Fruit fly (Drosophila melanogaster): ENCODE results near the gene Acn.
A peak's percentile ranks its signal among the peaks of the same experiment; 100 is the strongest.

The Acn gene

DNA sequence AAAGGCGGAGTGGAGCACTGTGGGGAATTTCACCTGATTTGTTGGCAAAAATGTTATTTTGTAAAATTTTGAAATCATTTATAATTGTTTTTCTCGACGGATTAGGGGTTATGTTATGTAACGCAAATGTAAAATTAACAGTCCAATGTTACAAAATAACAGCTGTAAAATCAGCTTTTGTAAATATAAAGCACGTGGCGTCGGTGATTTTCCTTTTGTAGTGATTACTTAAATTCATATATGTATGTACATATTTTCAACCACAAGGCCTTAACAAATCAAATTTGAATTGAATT lies 23.0 kb upstream of the Acn start, which contains the start of gene CG15172:
Gene CG15172 (plus strand): TSS at position 197 of the 296 bp plus-strand sequence.
- no peak for TF ChIP-seq CG12768 (GFP tag; optimal IDR thresholded peaks at IDR 0.05)
- TF ChIP-seq CG1620 (GFP tag; optimal IDR thresholded peaks at IDR 0.05) = no peak

dm6 chr2L:19023972-19024743 lies 21.0 kb upstream of the Acn start:
- TF ChIP-seq tj (GFP tag; optimal IDR thresholded peaks at IDR 0.05) (peak; percentile 10), CG5204 (GFP tag; optimal IDR thresholded peaks at IDR 0.05) (peak; percentile 43), Hr96 (GFP tag; optimal IDR thresholded peaks at IDR 0.05) (no peak), CG14711 (tag; optimal IDR thresholded peaks at IDR 0.05) (no peak), CG1620 (GFP tag; optimal IDR thresholded peaks at IDR 0.05) (no peak), Crg-1 (GFP tag; optimal IDR thresholded peaks at IDR 0.05) (no peak), kay (GFP tag; ENCODE audit: borderline replicate concordance) (no peak), CG7045 (GFP tag; optimal IDR thresholded peaks at IDR 0.05) (peak; percentile 8), toe (GFP tag; optimal IDR thresholded peaks at IDR 0.05) (no peak), CG33017 (tag; optimal IDR thresholded peaks at IDR 0.05) (no peak), CG11617 (GFP tag; optimal IDR thresholded peaks at IDR 0.05) (peak; percentile 13), cnc (optimal IDR thresholded peaks at IDR 0.05) (no peak), bab1 (GFP tag; optimal IDR thresholded peaks at IDR 0.05) (no peak), Clk (GFP tag; optimal IDR thresholded peaks at IDR 0.05) (no peak), cic (GFP tag; optimal IDR thresholded peaks at IDR 0.05) (no peak), pad (GFP tag; optimal IDR thresholded peaks at IDR 0.05) (no peak), CG12768 (GFP tag; optimal IDR thresholded peaks at IDR 0.05) (no peak), Mnt (GFP tag; optimal IDR thresholded peaks at IDR 0.05) (no peak), ovo (GFP tag; optimal IDR thresholded peaks at IDR 0.05) (no peak), CG7101 (tag; optimal IDR thresholded peaks at IDR 0.05) (peak; percentile 8)

- TF ChIP-seq cic (GFP tag; optimal IDR thresholded peaks at IDR 0.05) (no peak), Crg-1 (GFP tag; optimal IDR thresholded peaks at IDR 0.05) (no peak)
Measured at dm6 chr2L:19024744-19025059, 20.5 kb upstream of the Acn start.

dm6 chr2L:19026491-19027197 lies 18.5 kb upstream of the Acn start:
- TF ChIP-seq Crg-1 (GFP tag; optimal IDR thresholded peaks at IDR 0.05) (no peak), ovo (GFP tag; optimal IDR thresholded peaks at IDR 0.05) (no peak), CG14711 (tag; optimal IDR thresholded peaks at IDR 0.05) (no peak), pad (GFP tag; optimal IDR thresholded peaks at IDR 0.05) (no peak), kay (GFP tag; ENCODE audit: borderline replicate concordance) (no peak), CG7045 (GFP tag; optimal IDR thresholded peaks at IDR 0.05) (peak; percentile 11), cnc (optimal IDR thresholded peaks at IDR 0.05) (no peak), CG5204 (GFP tag; optimal IDR thresholded peaks at IDR 0.05) (no peak), CG11617 (GFP tag; optimal IDR thresholded peaks at IDR 0.05) (no peak), bab1 (GFP tag; optimal IDR thresholded peaks at IDR 0.05) (no peak), CG12768 (GFP tag; optimal IDR thresholded peaks at IDR 0.05) (no peak), CG33017 (tag; optimal IDR thresholded peaks at IDR 0.05) (peak; percentile 32), toe (GFP tag; optimal IDR thresholded peaks at IDR 0.05) (peak; percentile 10), cic (GFP tag; optimal IDR thresholded peaks at IDR 0.05) (no peak), Clk (GFP tag; optimal IDR thresholded peaks at IDR 0.05) (no peak), CG7101 (tag; optimal IDR thresholded peaks at IDR 0.05) (peak; percentile 21), tj (GFP tag; optimal IDR thresholded peaks at IDR 0.05) (no peak), Mnt (GFP tag; optimal IDR thresholded peaks at IDR 0.05) (no peak), Hr96 (GFP tag; optimal IDR thresholded peaks at IDR 0.05) (no peak)

DNA sequence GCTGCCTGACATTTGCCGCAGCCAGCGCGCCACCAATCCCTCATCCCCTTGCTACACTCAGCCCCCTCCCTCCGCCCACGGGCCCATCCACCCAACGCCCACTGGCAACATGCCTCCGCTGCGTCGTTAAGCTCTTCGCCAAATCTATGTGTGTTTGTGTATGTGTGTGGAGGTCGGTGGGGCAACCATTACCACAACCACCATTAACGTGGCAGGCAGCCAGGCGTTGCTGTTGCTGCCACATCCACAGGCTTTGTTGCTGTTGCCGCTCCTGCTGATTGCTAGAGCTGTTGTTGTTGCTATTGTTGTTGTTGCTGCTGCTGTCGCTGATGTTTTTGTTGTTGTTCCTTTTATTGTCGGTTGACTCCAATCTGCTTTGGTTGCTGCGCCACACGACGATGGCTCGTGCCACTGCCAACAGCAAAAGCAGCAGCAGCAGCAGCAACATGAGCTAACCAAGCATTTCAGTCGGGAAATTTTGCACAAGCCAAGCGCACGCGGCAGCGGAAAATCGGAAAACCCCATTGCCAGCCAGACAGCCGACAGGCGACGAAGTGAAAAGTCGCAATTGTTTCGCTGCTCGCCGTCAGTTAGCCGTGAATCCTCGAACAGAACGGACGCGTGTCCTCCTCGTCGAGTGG lies 17.8 kb upstream of the Acn start, which contains the start of gene Sidpn:
Gene Sidpn (plus strand): TSS at position 465 of the 641 bp plus-strand sequence.
- TF ChIP-seq cnc (optimal IDR thresholded peaks at IDR 0.05) (no peak), cic (GFP tag; optimal IDR thresholded peaks at IDR 0.05) (peak; percentile 9)

dm6 chr2L:19033288-19033687 lies 11.9 kb upstream of the Acn start, which contains the start of gene hook:
Gene hook (minus strand): TSS chr2L:19033498.
- no peak for TF ChIP-seq Crg-1 (GFP tag; optimal IDR thresholded peaks at IDR 0.05)
- TF ChIP-seq CG1620 (GFP tag; optimal IDR thresholded peaks at IDR 0.05) = no peak
- peak; percentile 25 for TF ChIP-seq Mnt (GFP tag; optimal IDR thresholded peaks at IDR 0.05)
- peak; percentile 19 for TF ChIP-seq bab1 (GFP tag; optimal IDR thresholded peaks at IDR 0.05)
- no peak for TF ChIP-seq CG12768 (GFP tag; optimal IDR thresholded peaks at IDR 0.05)
- no peak for TF ChIP-seq toe (GFP tag; optimal IDR thresholded peaks at IDR 0.05)
- no peak for TF ChIP-seq CG11617 (GFP tag; optimal IDR thresholded peaks at IDR 0.05)
